Worm (Caenorhabditis elegans) whole organism, L3 larva: ENCODE results near the gene C14A4.6.

ENCODE experiments used
- R02D3.7 ChIP-seq: fragments of 150-350 bp; optimal IDR thresholded peaks from 2 replicates; lab custom pipeline; 2014; ENCODE audit warnings: missing biosample characterization, missing genetic modification characterization
- ZK546.5 ChIP-seq: sonication (generic microtip); optimal IDR thresholded peaks from 2 replicates; lab custom pipeline; 2017; ENCODE audit warnings: missing biosample characterization, missing genetic modification characterization
- aly-2 ChIP-seq: fragments of 150-350 bp; optimal IDR thresholded peaks from 2 replicates; lab custom pipeline; 2014; ENCODE audit warnings: missing biosample characterization, missing genetic modification characterization
- ama-1 ChIP-seq: fragments of 150-350 bp; optimal IDR thresholded peaks from 2 replicates; lab custom pipeline; 2018
- ceh-16 ChIP-seq: sonication (generic microtip); optimal IDR thresholded peaks from 2 replicates; lab custom pipeline; 2017; ENCODE audit warnings: missing biosample characterization, missing genetic modification characterization
- ceh-28 ChIP-seq: fragments of 150-350 bp; optimal IDR thresholded peaks from 2 replicates; lab custom pipeline; 2014; ENCODE audit warnings: missing biosample characterization, missing genetic modification reagents, missing genetic modification characterization
- ceh-82 ChIP-seq: fragments of 150-350 bp; optimal IDR thresholded peaks from 2 replicates; lab custom pipeline; 2014; ENCODE audit warnings: missing biosample characterization, missing genetic modification characterization
- daf-12 ChIP-seq: fragments of 150-350 bp; optimal IDR thresholded peaks from 2 replicates; lab custom pipeline; 2014; ENCODE audit warnings: missing biosample characterization, missing genetic modification reagents, missing genetic modification characterization
- egl-27 ChIP-seq: sonication (generic microtip); optimal IDR thresholded peaks from 4 replicates; lab custom pipeline; 2017; ENCODE audit warnings: missing biosample characterization, missing genetic modification reagents, missing genetic modification characterization
- elt-2 ChIP-seq: sonication (generic microtip); optimal IDR thresholded peaks from 2 replicates; lab custom pipeline; 2016; ENCODE audit warnings: missing genetic modification reagents, mild to moderate bottlenecking, missing genetic modification characterization, missing compliant biosample characterization
- eor-1 ChIP-seq, 2 experiments: fragments of 150-350 bp; optimal IDR thresholded peaks; 2 replicates each; lab custom pipeline; 2014 to 2018; ENCODE audit warnings: missing biosample characterization in 2 of 2, missing genetic modification characterization in 2 of 2
- fkh-10 ChIP-seq: sonication (generic microtip); optimal IDR thresholded peaks from 2 replicates; lab custom pipeline; 2017; ENCODE audit warnings: missing biosample characterization, missing genetic modification reagents, missing genetic modification characterization
- fkh-2 ChIP-seq: fragments of 150-350 bp; optimal IDR thresholded peaks from 2 replicates; lab custom pipeline; 2014; ENCODE audit warnings: missing biosample characterization, missing genetic modification reagents, missing genetic modification characterization
- fos-1 ChIP-seq: fragments of 150-350 bp; optimal IDR thresholded peaks from 2 replicates; lab custom pipeline; 2014; ENCODE audit warnings: missing biosample characterization, missing genetic modification characterization
- jun-1 ChIP-seq: fragments of 150-350 bp; optimal IDR thresholded peaks from 2 replicates; lab custom pipeline; 2014; ENCODE audit warnings: missing biosample characterization, missing genetic modification reagents, missing genetic modification characterization
- lin-15B ChIP-seq: fragments of 150-350 bp; optimal IDR thresholded peaks from 2 replicates; lab custom pipeline; 2014; ENCODE audit warnings: missing biosample characterization, missing genetic modification characterization
- lin-39 ChIP-seq: fragments of 150-350 bp; optimal IDR thresholded peaks from 2 replicates; lab custom pipeline; 2018; ENCODE audit warnings: missing biosample characterization, missing genetic modification reagents, missing genetic modification characterization
- lsy-12 ChIP-seq: sonication (generic microtip); optimal IDR thresholded peaks from 2 replicates; lab custom pipeline; 2016; ENCODE audit warnings: mild to moderate bottlenecking, missing genetic modification characterization, missing compliant biosample characterization
- mdl-1 ChIP-seq: fragments of 150-350 bp; optimal IDR thresholded peaks from 2 replicates; lab custom pipeline; 2014; ENCODE audit warnings: missing biosample characterization, missing genetic modification characterization
- nfya-1 ChIP-seq: sonication (generic microtip); optimal IDR thresholded peaks from 2 replicates; lab custom pipeline; 2017; ENCODE audit warnings: missing genetic modification characterization, mild to moderate bottlenecking, missing compliant biosample characterization, antibody characterized with exemption, moderate library complexity; ENCODE audit not compliant: insufficient read depth
- nhr-11 ChIP-seq: fragments of 150-350 bp; optimal IDR thresholded peaks from 2 replicates; lab custom pipeline; 2014; ENCODE audit warnings: missing biosample characterization, missing genetic modification characterization
- nhr-12 ChIP-seq: fragments of 150-350 bp; optimal IDR thresholded peaks from 2 replicates; lab custom pipeline; 2014; ENCODE audit warnings: missing biosample characterization, missing genetic modification characterization
- nhr-23 ChIP-seq: fragments of 150-350 bp; optimal IDR thresholded peaks from 2 replicates; lab custom pipeline; 2014; ENCODE audit warnings: missing biosample characterization, missing genetic modification reagents, missing genetic modification characterization
- nhr-237 ChIP-seq: fragments of 150-350 bp; optimal IDR thresholded peaks from 2 replicates; lab custom pipeline; 2014; ENCODE audit warnings: missing biosample characterization, missing genetic modification characterization
- nhr-25 ChIP-seq: sonication (generic microtip); optimal IDR thresholded peaks from 2 replicates; lab custom pipeline; 2017; ENCODE audit warnings: missing biosample characterization, missing genetic modification characterization
- nhr-28 ChIP-seq: fragments of 150-350 bp; optimal IDR thresholded peaks from 2 replicates; lab custom pipeline; 2014; ENCODE audit warnings: missing biosample characterization, missing genetic modification characterization
- nhr-43 ChIP-seq: sonication (generic microtip); optimal IDR thresholded peaks from 2 replicates; lab custom pipeline; 2016; ENCODE audit warnings: mild to moderate bottlenecking, missing genetic modification characterization, missing compliant biosample characterization; ENCODE audit not compliant: poor library complexity, severe bottlenecking
- nhr-76 ChIP-seq: fragments of 150-350 bp; sonication (generic microtip); optimal IDR thresholded peaks from 5 replicates; lab custom pipeline; 2014; ENCODE audit warnings: missing biosample characterization, missing genetic modification characterization
- nhr-77 ChIP-seq: fragments of 150-350 bp; optimal IDR thresholded peaks from 2 replicates; lab custom pipeline; 2014; ENCODE audit warnings: missing biosample characterization, missing genetic modification characterization
- pha-4 ChIP-seq: fragments of 150-350 bp; optimal IDR thresholded peaks from 2 replicates; lab custom pipeline; 2014; ENCODE audit warnings: missing biosample characterization, missing genetic modification reagents, missing genetic modification characterization
- pqm-1 ChIP-seq: fragments of 150-350 bp; optimal IDR thresholded peaks from 2 replicates; lab custom pipeline; 2017; ENCODE audit warnings: missing biosample characterization, missing genetic modification characterization, inconsistent platforms
- sea-2 ChIP-seq: fragments of 150-350 bp; sonication (generic microtip); optimal IDR thresholded peaks from 4 replicates; lab custom pipeline; 2014; ENCODE audit warnings: missing biosample characterization, missing genetic modification reagents, missing genetic modification characterization
- skn-1 ChIP-seq: fragments of 150-350 bp; optimal IDR thresholded peaks from 2 replicates; lab custom pipeline; 2014; ENCODE audit warnings: missing biosample characterization, missing genetic modification characterization
- snpc-4 ChIP-seq: fragments of 150-350 bp; optimal IDR thresholded peaks from 2 replicates; lab custom pipeline; 2014; ENCODE audit warnings: missing biosample characterization, missing genetic modification characterization
- unc-39 ChIP-seq: sonication (generic microtip); optimal IDR thresholded peaks from 4 replicates; lab custom pipeline; 2017; ENCODE audit warnings: missing biosample characterization, missing genetic modification characterization
- unc-62 ChIP-seq: fragments of 150-350 bp; sonication (generic microtip); optimal IDR thresholded peaks from 4 replicates; lab custom pipeline; 2014; ENCODE audit warnings: missing biosample characterization, missing genetic modification reagents, missing genetic modification characterization
- zag-1 ChIP-seq: fragments of 150-350 bp; optimal IDR thresholded peaks from 2 replicates; lab custom pipeline; 2014; ENCODE audit warnings: missing biosample characterization, missing genetic modification characterization
- ztf-11 ChIP-seq: fragments of 150-350 bp; optimal IDR thresholded peaks from 2 replicates; lab custom pipeline; 2014; ENCODE audit warnings: missing biosample characterization, missing genetic modification characterization

The C14A4.6 gene

DNA sequence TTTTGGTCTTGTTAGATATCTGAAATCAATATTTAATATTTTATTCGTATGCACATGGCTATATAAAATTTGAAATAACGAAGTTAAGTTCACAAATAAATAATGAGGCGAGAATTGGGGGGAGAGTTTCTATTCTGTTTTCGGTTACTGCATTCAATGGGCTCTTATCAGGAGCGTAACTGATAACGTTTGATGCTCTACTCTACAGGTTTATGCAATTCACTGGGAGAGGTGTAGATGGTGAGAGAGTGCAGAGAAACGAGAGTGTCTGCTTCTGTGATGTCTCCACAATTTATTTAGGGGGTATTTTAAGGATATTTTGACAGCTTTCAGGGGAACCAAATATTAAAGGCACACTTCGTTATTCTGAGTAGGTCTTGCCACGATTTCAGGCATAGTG lies at the start of gene C14A4.6:
TSS of gene C14A4.6 (minus strand) at position 19 of the 400 bp plus-strand sequence.
- peak; percentile 70 for TF ChIP-seq pqm-1
- peak; percentile 33 for TF ChIP-seq pha-4 (tag; lab: Kevin White, UChicago)
- no peak for TF ChIP-seq ztf-11
- TF ChIP-seq ama-1 (lab: Kevin White, UChicago), result no peak
- no peak for TF ChIP-seq lin-15B (tag; lab: Kevin White, UChicago)
- peak; percentile 92 for TF ChIP-seq elt-2 (tag; lab: Kevin White, UChicago)

DNA sequence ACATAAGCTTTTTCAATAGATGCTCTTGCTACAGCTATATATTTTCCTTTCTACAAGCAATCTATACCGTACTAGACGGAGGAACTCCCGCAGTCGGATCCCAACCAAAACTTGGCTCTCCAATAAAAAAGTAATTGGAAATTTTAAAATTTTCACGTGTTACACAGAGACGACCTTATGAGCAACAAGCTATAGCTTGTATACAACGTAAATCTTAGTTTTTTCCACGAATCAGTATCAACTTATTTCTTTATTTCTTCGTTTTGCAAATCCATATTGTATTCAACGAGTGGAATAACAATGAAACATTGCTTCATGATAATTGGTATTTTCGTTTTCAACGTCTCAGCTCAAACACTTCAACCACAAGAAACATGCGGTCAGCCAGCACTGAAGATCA lies 48.8 kb upstream of the C14A4.6 start, which contains the start of gene M28.4:
TSS of gene M28.4 (plus strand) at position 301 of the 400 bp plus-strand sequence.
- no peak for TF ChIP-seq pqm-1
- no peak for TF ChIP-seq nhr-25 (tag; lab: Kevin White, UChicago)
- no peak for TF ChIP-seq ztf-11
- no peak for TF ChIP-seq ceh-82
- no peak for TF ChIP-seq skn-1 (tag; lab: Kevin White, UChicago)
- no peak for TF ChIP-seq nhr-237
- TF ChIP-seq egl-27, result no peak
- no peak for TF ChIP-seq ZK546.5 (tag; lab: Kevin White, UChicago)
- no peak for TF ChIP-seq zag-1
- no peak for TF ChIP-seq lin-15B (tag; lab: Kevin White, UChicago)
- no peak for TF ChIP-seq unc-39
- no peak for TF ChIP-seq nfya-1 (tag; lab: Kevin White, UChicago)
- no peak for TF ChIP-seq nhr-43 (tag; lab: Kevin White, UChicago)
- no peak for TF ChIP-seq ceh-28 (tag; lab: Kevin White, UChicago)
- no peak for TF ChIP-seq nhr-12 (tag; lab: Kevin White, UChicago)
- no peak for TF ChIP-seq fos-1 (tag; lab: Kevin White, UChicago)
- no peak for TF ChIP-seq nhr-11
- no peak for TF ChIP-seq jun-1 (tag; lab: Kevin White, UChicago)

DNA sequence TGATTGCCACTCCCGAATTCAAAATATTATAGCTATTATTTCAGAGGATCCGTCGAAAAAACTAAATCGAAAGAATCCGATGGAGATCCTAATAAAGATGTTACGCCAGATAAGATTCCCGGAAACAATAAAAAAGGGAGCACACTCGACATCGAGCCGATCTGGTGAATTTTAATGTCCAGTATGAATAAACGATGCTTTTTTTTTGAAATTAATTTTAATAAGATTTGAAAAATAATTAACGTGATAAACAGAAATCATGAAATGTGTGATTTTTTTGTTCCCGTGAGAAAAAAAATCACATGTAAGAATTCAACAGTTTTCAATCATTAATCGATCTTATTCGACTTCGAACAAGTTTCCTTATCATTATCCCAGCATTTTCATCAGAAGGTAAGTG lies 44.5 kb upstream of the C14A4.6 start, which contains the start of gene M28.9:
TSS of gene M28.9 (plus strand) at position 301 of the 400 bp plus-strand sequence.
- TF ChIP-seq nhr-77 (tag; lab: Kevin White, UChicago) (no peak), skn-1 (tag; lab: Kevin White, UChicago) (no peak), nhr-23 (tag; lab: Kevin White, UChicago) (no peak), jun-1 (tag; lab: Kevin White, UChicago) (no peak), pqm-1 (no peak), fkh-2 (tag; lab: Kevin White, UChicago) (no peak), eor-1 (tag; optimal IDR thresholded peaks at IDR 0.05; lab: Kevin White, UChicago) (no peak), elt-2 (tag; lab: Kevin White, UChicago) (no peak), nhr-43 (tag; lab: Kevin White, UChicago) (no peak), R02D3.7 (tag; lab: Kevin White, UChicago) (no peak), nhr-237 (no peak), aly-2 (tag; lab: Kevin White, UChicago) (no peak), sea-2 (GFP tag; lab: Kevin White, UChicago) (no peak), lin-39 (tag; lab: Kevin White, UChicago) (no peak), unc-39 (no peak), nhr-12 (tag; lab: Kevin White, UChicago) (no peak)

DNA sequence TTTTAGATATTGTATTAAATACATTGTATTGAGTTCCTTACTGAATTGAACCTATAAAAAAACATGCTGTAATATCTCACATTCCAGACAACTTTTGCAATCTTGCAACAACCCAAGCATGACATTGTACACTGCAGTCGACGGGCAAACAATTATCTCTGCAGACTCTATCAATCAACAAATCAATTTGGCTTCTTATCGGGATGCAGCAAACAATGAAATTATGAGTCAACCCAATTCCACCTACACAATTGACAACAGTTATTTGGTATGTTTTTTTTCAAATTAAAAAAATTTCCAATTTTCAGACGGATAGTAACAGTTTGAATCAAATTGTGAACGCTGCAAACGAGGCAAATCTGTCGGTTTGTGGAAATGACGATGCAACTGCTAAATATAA lies 36.4 kb upstream of the C14A4.6 start:
- TF ChIP-seq nhr-12 (tag; lab: Kevin White, UChicago) (no peak), zag-1 (no peak), aly-2 (tag; lab: Kevin White, UChicago) (no peak), pqm-1 (peak; percentile 20), sea-2 (GFP tag; lab: Kevin White, UChicago) (no peak), nhr-237 (no peak), elt-2 (tag; lab: Kevin White, UChicago) (peak; percentile 28)

ce11 chrII:10627963-10628362 lies 33.4 kb upstream of the C14A4.6 start, which contains the start of gene M28.8:
M28.8 (plus strand) TSS chrII:10628263.
- no peak for TF ChIP-seq mdl-1 (tag; lab: Kevin White, UChicago)
- TF ChIP-seq nhr-28 (tag; lab: Kevin White, UChicago), result no peak
- no peak for TF ChIP-seq daf-12
- no peak for TF ChIP-seq fkh-10 (GFP tag; lab: Kevin White, UChicago)
- no peak for TF ChIP-seq ceh-16
- TF ChIP-seq unc-62, result no peak
- no peak for TF ChIP-seq elt-2 (tag; lab: Kevin White, UChicago)
- no peak for TF ChIP-seq nhr-11
- no peak for TF ChIP-seq nhr-76
- no peak for TF ChIP-seq lsy-12 (tag; lab: Kevin White, UChicago)
- TF ChIP-seq R02D3.7 (tag; lab: Kevin White, UChicago), result no peak
- no peak for TF ChIP-seq jun-1 (tag; lab: Kevin White, UChicago)
- no peak for TF ChIP-seq unc-39
- no peak for TF ChIP-seq lin-15B (tag; lab: Kevin White, UChicago)
- no peak for TF ChIP-seq aly-2 (tag; lab: Kevin White, UChicago)
- no peak for TF ChIP-seq ZK546.5 (tag; lab: Kevin White, UChicago)
- no peak for TF ChIP-seq snpc-4 (tag; lab: Kevin White, UChicago)
- TF ChIP-seq ceh-82, result no peak
